Worm (Caenorhabditis elegans) whole organism, young adult: ENCODE results near the gene C46C11.3.

Experiments
- B0035.1 ChIP-seq: sonication (generic microtip); optimal IDR thresholded peaks from 2 replicates; lab custom pipeline; 2016; ENCODE audit warnings: missing genetic modification characterization, mild to moderate bottlenecking, missing compliant biosample characterization, missing genotype, missing genetic modification reagents
- B0261.1 ChIP-seq: sonication (generic microtip); optimal IDR thresholded peaks from 2 replicates; lab custom pipeline; 2016; ENCODE audit warnings: mild to moderate bottlenecking, missing genetic modification characterization, moderate library complexity, missing compliant biosample characterization
- B0336.3 ChIP-seq: fragments of 200-800 bp; sonication (Bioruptor generic); IDR thresholded peaks from 2 replicates; pipeline ENCODE4 v1.3.6; 2022; ENCODE audit warnings: missing genetic modification characterization, missing compliant biosample characterization
- C06A6.2 ChIP-seq: fragments of 200-800 bp; sonication (Bioruptor generic); conservative IDR thresholded peaks from 2 replicates; pipeline ENCODE4 v1.3.6; 2022; ENCODE audit warnings: missing genetic modification characterization, missing compliant biosample characterization
- F10E7.11 ChIP-seq: sonication (generic microtip); optimal IDR thresholded peaks from 2 replicates; lab custom pipeline; 2017; ENCODE audit warnings: mild to moderate bottlenecking, missing genetic modification characterization, moderate library complexity, missing compliant biosample characterization
- F22D6.2 ChIP-seq: sonication (generic microtip); optimal IDR thresholded peaks from 2 replicates; lab custom pipeline; 2016; ENCODE audit warnings: mild to moderate bottlenecking, missing genetic modification characterization, missing compliant biosample characterization
- F33H1.4 ChIP-seq: fragments of 200-800 bp; sonication (Bioruptor generic); IDR thresholded peaks from 2 replicates; pipeline ENCODE4 v1.3.6; 2022; ENCODE audit warnings: missing genetic modification reagents, missing genetic modification characterization, missing compliant biosample characterization
- F52B5.7 ChIP-seq: sonication (generic microtip); optimal IDR thresholded peaks from 2 replicates; lab custom pipeline; 2016; ENCODE audit warnings: mild to moderate bottlenecking, missing genetic modification characterization, missing compliant biosample characterization
- F57A8.1 ChIP-seq: fragments of 200-800 bp; sonication (Bioruptor generic); optimal IDR thresholded peaks from 2 replicates; lab custom pipeline; 2018; ENCODE audit warnings: mild to moderate bottlenecking, missing genetic modification characterization, moderate library complexity, missing compliant biosample characterization
- K12H6.12 ChIP-seq: fragments of 200-800 bp; sonication (Bioruptor generic); optimal IDR thresholded peaks from 2 replicates; lab custom pipeline; 2018; ENCODE audit warnings: mild to moderate bottlenecking, missing genetic modification characterization, missing compliant biosample characterization
- Y53G8AR.9 ChIP-seq: fragments of 200-800 bp; sonication (Bioruptor generic); conservative IDR thresholded peaks from 2 replicates; pipeline ENCODE4 v1.3.6; 2022; ENCODE audit warnings: missing genetic modification reagents, missing genetic modification characterization, missing compliant biosample characterization
- Y79H2A.3 ChIP-seq: fragments of 200-800 bp; sonication (Bioruptor generic); conservative IDR thresholded peaks from 2 replicates; pipeline ENCODE4 v1.3.6; 2022; ENCODE audit warnings: missing genetic modification reagents, missing genetic modification characterization, missing compliant biosample characterization
- Y95B8A.8 ChIP-seq: fragments of 200-800 bp; sonication (Bioruptor generic); IDR thresholded peaks from 2 replicates; pipeline ENCODE4 v1.3.6; 2022; ENCODE audit warnings: missing genetic modification reagents, missing genetic modification characterization, missing compliant biosample characterization
- akir-1 ChIP-seq: fragments of 200-800 bp; sonication (Bioruptor generic); optimal IDR thresholded peaks from 2 replicates; lab custom pipeline; 2018; ENCODE audit warnings: mild to moderate bottlenecking, missing genetic modification characterization, moderate library complexity, missing compliant biosample characterization
- atf-7 ChIP-seq: sonication (generic microtip); optimal IDR thresholded peaks from 2 replicates; lab custom pipeline; 2017; ENCODE audit warnings: mild to moderate bottlenecking, missing genetic modification characterization, missing compliant biosample characterization
- athp-1 ChIP-seq: sonication (generic microtip); optimal IDR thresholded peaks from 2 replicates; lab custom pipeline; 2017; ENCODE audit warnings: mild to moderate bottlenecking, missing genetic modification characterization, missing compliant biosample characterization
- attf-3 ChIP-seq: fragments of 200-800 bp; sonication (Bioruptor generic); conservative IDR thresholded peaks from 2 replicates; pipeline ENCODE4 v1.3.6; 2022; ENCODE audit warnings: missing genetic modification reagents, missing genetic modification characterization, missing compliant biosample characterization
- attf-5 ChIP-seq: fragments of 200-800 bp; sonication (Bioruptor generic); optimal IDR thresholded peaks from 2 replicates; lab custom pipeline; 2018; ENCODE audit warnings: mild to moderate bottlenecking, missing genetic modification characterization, missing compliant biosample characterization
- bed-2 ChIP-seq: fragments of 200-800 bp; sonication (Bioruptor generic); IDR thresholded peaks from 2 replicates; pipeline ENCODE4 v1.3.6; 2022; ENCODE audit warnings: missing genetic modification reagents, missing genetic modification characterization, missing compliant biosample characterization
- ccch-3 ChIP-seq: fragments of 200-800 bp; sonication (Bioruptor generic); optimal IDR thresholded peaks from 2 replicates; lab custom pipeline; 2018; ENCODE audit warnings: mild to moderate bottlenecking, missing genetic modification characterization, missing compliant biosample characterization
- cebp-1 ChIP-seq, 2 experiments: fragments of 200-800 bp in 1 of 2; sonication (Bioruptor generic) in 1 of 2; sonication (generic microtip) in 1 of 2; IDR thresholded peaks in 1 of 2; optimal IDR thresholded peaks in 1 of 2; 2 replicates each; pipeline versions ENCODE4 v1.3.6 to Lab custom; 2017 to 2022; ENCODE audit warnings: missing compliant biosample characterization in 2 of 2, missing genetic modification characterization in 2 of 2, mild to moderate bottlenecking in 1 of 2, missing genetic modification reagents in 1 of 2, moderate library complexity in 1 of 2
- dpff-1 ChIP-seq: sonication (generic microtip); optimal IDR thresholded peaks from 2 replicates; lab custom pipeline; 2017; ENCODE audit warnings: mild to moderate bottlenecking, missing genetic modification characterization, missing compliant biosample characterization
- egl-18 ChIP-seq: fragments of 200-800 bp; sonication (Bioruptor generic); IDR thresholded peaks from 2 replicates; pipeline ENCODE4 v1.3.6; 2022; ENCODE audit warnings: missing genetic modification reagents, missing genetic modification characterization, missing compliant biosample characterization
- egl-44 ChIP-seq: fragments of 200-800 bp; sonication (Bioruptor generic); IDR thresholded peaks from 2 replicates; pipeline ENCODE4 v1.3.6; 2022; ENCODE audit warnings: missing genetic modification reagents, missing genetic modification characterization, missing compliant biosample characterization
- egrh-3 ChIP-seq: fragments of 200-800 bp; sonication (Bioruptor generic); IDR thresholded peaks from 2 replicates; pipeline ENCODE4 v1.3.6; 2022; ENCODE audit warnings: missing genetic modification reagents, missing genetic modification characterization, missing compliant biosample characterization
- ekl-4 ChIP-seq: fragments of 200-800 bp; sonication (Bioruptor generic); IDR thresholded peaks from 2 replicates; pipeline ENCODE4 v1.3.6; 2022; ENCODE audit warnings: missing genetic modification reagents, missing genetic modification characterization, missing compliant biosample characterization
- ets-4 ChIP-seq: fragments of 200-800 bp; sonication (Bioruptor generic); optimal IDR thresholded peaks from 2 replicates; lab custom pipeline; 2018; ENCODE audit warnings: mild to moderate bottlenecking, missing genetic modification characterization, missing compliant biosample characterization
- gei-17 ChIP-seq: fragments of 200-800 bp; sonication (Bioruptor generic); optimal IDR thresholded peaks from 2 replicates; lab custom pipeline; 2018; ENCODE audit warnings: mild to moderate bottlenecking, missing genetic modification characterization, missing compliant biosample characterization
- hmg-1.2 ChIP-seq: fragments of 200-800 bp; sonication (Bioruptor generic); IDR thresholded peaks from 2 replicates; pipeline ENCODE4 v1.3.6; 2022; ENCODE audit warnings: missing genetic modification reagents, missing genetic modification characterization, missing compliant biosample characterization
- hmg-20 ChIP-seq: fragments of 200-800 bp; sonication (Bioruptor generic); IDR thresholded peaks from 2 replicates; pipeline ENCODE4 v1.3.6; 2022; ENCODE audit warnings: missing genetic modification reagents, missing genetic modification characterization, missing compliant biosample characterization
- let-607 ChIP-seq, 2 experiments: fragments of 200-800 bp in 1 of 2; sonication (Bioruptor generic) in 1 of 2; sonication (generic microtip) in 1 of 2; optimal IDR thresholded peaks; 2 replicates each; lab custom pipeline; 2016 to 2018; ENCODE audit warnings: mild to moderate bottlenecking in 2 of 2, missing compliant biosample characterization in 2 of 2, missing genetic modification characterization in 2 of 2, moderate library complexity in 2 of 2, missing genotype in 1 of 2
- lin-40 ChIP-seq: sonication (generic microtip); optimal IDR thresholded peaks from 2 replicates; lab custom pipeline; 2016; ENCODE audit warnings: missing genetic modification characterization, mild to moderate bottlenecking, missing compliant biosample characterization, missing genotype, missing genetic modification reagents
- lin-54 ChIP-seq: fragments of 200-800 bp; sonication (Bioruptor generic); optimal IDR thresholded peaks from 2 replicates; lab custom pipeline; 2018; ENCODE audit warnings: mild to moderate bottlenecking, missing genetic modification characterization, missing compliant biosample characterization
- madf-6 ChIP-seq: fragments of 200-800 bp; sonication (Bioruptor generic); IDR thresholded peaks from 2 replicates; pipeline ENCODE4 v1.3.6; 2022; ENCODE audit warnings: missing genetic modification reagents, missing genetic modification characterization, missing compliant biosample characterization
- mcd-1 ChIP-seq: fragments of 200-800 bp; sonication (Bioruptor generic); IDR thresholded peaks from 2 replicates; pipeline ENCODE4 v1.3.6; 2022; ENCODE audit warnings: missing genetic modification reagents, missing genetic modification characterization, missing compliant biosample characterization
- nfyb-1 ChIP-seq: fragments of 200-800 bp; sonication (Bioruptor generic); IDR thresholded peaks from 2 replicates; pipeline ENCODE4 v1.3.6; 2022; ENCODE audit warnings: missing genetic modification reagents, missing genetic modification characterization, missing compliant biosample characterization
- nhr-80 ChIP-seq: sonication (generic microtip); optimal IDR thresholded peaks from 2 replicates; lab custom pipeline; 2016; ENCODE audit warnings: missing genetic modification characterization, missing compliant biosample characterization
- nhr-90 ChIP-seq: sonication (generic microtip); optimal IDR thresholded peaks from 2 replicates; lab custom pipeline; 2016; ENCODE audit warnings: missing genotype, mild to moderate bottlenecking, missing genetic modification characterization, missing compliant biosample characterization
- pbrm-1 ChIP-seq: fragments of 200-800 bp; sonication (Bioruptor generic); IDR thresholded peaks from 2 replicates; pipeline ENCODE4 v1.3.6; 2022; ENCODE audit warnings: missing genetic modification reagents, missing genetic modification characterization, missing compliant biosample characterization
- sea-2 ChIP-seq: fragments of 200-800 bp; sonication (Bioruptor generic); IDR thresholded peaks from 2 replicates; pipeline ENCODE4 v1.3.6; 2022; ENCODE audit warnings: missing genetic modification characterization, missing compliant biosample characterization
- somi-1 ChIP-seq: fragments of 200-800 bp; sonication (Bioruptor generic); optimal IDR thresholded peaks from 2 replicates; lab custom pipeline; 2018; ENCODE audit warnings: mild to moderate bottlenecking, missing genetic modification characterization, missing compliant biosample characterization
- sptf-2 ChIP-seq: fragments of 200-800 bp; sonication (Bioruptor generic); optimal IDR thresholded peaks from 2 replicates; lab custom pipeline; 2018; ENCODE audit warnings: mild to moderate bottlenecking, missing genetic modification characterization, missing compliant biosample characterization
- tbp1 ChIP-seq: fragments of 200-800 bp; sonication (Bioruptor generic); optimal IDR thresholded peaks from 2 replicates; lab custom pipeline; 2018; ENCODE audit warnings: mild to moderate bottlenecking, missing genetic modification characterization, missing compliant biosample characterization
- tlf-1 ChIP-seq: fragments of 200-800 bp; sonication (Bioruptor generic); optimal IDR thresholded peaks from 2 replicates; lab custom pipeline; 2018; ENCODE audit warnings: mild to moderate bottlenecking, missing genetic modification characterization, missing compliant biosample characterization
- ztf-18 ChIP-seq: sonication (generic microtip); optimal IDR thresholded peaks from 2 replicates; lab custom pipeline; 2016; ENCODE audit warnings: missing genotype, mild to moderate bottlenecking, missing genetic modification characterization, missing compliant biosample characterization
- ztf-3 ChIP-seq: fragments of 200-800 bp; sonication (Bioruptor generic); optimal IDR thresholded peaks from 2 replicates; lab custom pipeline; 2018; ENCODE audit warnings: mild to moderate bottlenecking, missing genetic modification characterization, missing compliant biosample characterization
- ztf-6 ChIP-seq: fragments of 200-800 bp; sonication (Bioruptor generic); IDR thresholded peaks from 2 replicates; pipeline ENCODE4 v1.3.6; 2022; ENCODE audit warnings: missing genetic modification reagents, missing genetic modification characterization, missing compliant biosample characterization

Gene C46C11.3

DNA sequence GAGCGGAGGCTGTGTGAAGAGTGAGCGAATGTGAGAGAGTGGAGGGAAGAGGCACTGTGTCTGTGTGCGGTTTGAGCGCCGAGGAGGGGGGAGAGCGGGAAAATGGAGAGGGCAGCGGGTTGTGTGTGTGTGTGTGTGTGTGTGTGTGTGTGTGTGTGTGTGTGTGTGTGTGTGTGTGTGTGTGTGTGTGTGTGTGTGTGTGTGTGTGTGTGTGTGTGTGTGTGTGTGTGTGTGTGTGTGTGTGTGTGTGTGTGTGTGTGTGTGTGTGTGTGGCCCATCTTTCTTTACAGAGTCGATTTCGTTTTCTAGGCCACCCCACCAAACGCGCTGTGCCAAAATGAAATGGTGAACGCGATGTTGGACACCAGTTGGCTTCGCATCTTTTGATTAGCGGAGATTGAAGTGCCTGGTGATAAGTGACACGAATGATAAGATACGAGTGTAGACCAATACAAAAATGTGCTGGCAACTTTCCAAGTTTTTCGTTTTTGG is 15.7 kb upstream of the C46C11.3 start:
- TF ChIP-seq ztf-18: peak; percentile 70
- peak; percentile 85 for TF ChIP-seq ekl-4
- TF ChIP-seq ccch-3 (GFP tag; lab: Kevin White, UChicago): peak; percentile 17
- peak; percentile 92 for TF ChIP-seq akir-1 (GFP tag; lab: Kevin White, UChicago)
- TF ChIP-seq attf-5 (GFP tag; lab: Kevin White, UChicago): peak; percentile 93
- TF ChIP-seq sea-2 (GFP tag; lab: Robert Waterston, UW): 0 out of 2 replicates have a peak, but pooled peaks have one; percentile 30
- peak; percentile 70 for TF ChIP-seq tbp1 (GFP tag; lab: Kevin White, UChicago)
- TF ChIP-seq tlf-1 (GFP tag; lab: Kevin White, UChicago): peak; percentile 84
- TF ChIP-seq hmg-20 (GFP tag; lab: Robert Waterston, UW): peak; percentile 31; the same call in 1 of the 2 replicates
- TF ChIP-seq F33H1.4 (GFP tag; lab: Robert Waterston, UW): peak; percentile 31
- TF ChIP-seq C06A6.2 (GFP tag; lab: Robert Waterston, UW): peak; percentile 90
- peak; percentile 94 for TF ChIP-seq atf-7
- TF ChIP-seq pbrm-1 (GFP tag; lab: Robert Waterston, UW): peak; percentile 64
- peak; percentile 64 for TF ChIP-seq F57A8.1
- TF ChIP-seq somi-1 (GFP tag; lab: Kevin White, UChicago): peak; percentile 93
- peak; percentile 80 for TF ChIP-seq F10E7.11 (tag; lab: Kevin White, UChicago)
- peak; percentile 81 for TF ChIP-seq gei-17
- peak; percentile 31 for TF ChIP-seq nhr-90
- peak; percentile 69 for TF ChIP-seq lin-40 (tag; lab: Kevin White, UChicago)
- TF ChIP-seq egl-44: peak; percentile 78
- TF ChIP-seq Y95B8A.8: peak; percentile 66; the same call in 1 of the 2 replicates
- TF ChIP-seq nhr-80 (tag; lab: Kevin White, UChicago): peak; percentile 85
- TF ChIP-seq cebp-1 (GFP tag; IDR thresholded peaks at IDR 0.05; lab: Robert Waterston, UW): peak; percentile 75
- TF ChIP-seq cebp-1 (tag; optimal IDR thresholded peaks at IDR 0.05; lab: Kevin White, UChicago): peak; percentile 95
- TF ChIP-seq F52B5.7 (tag; lab: Kevin White, UChicago): peak; percentile 85
- TF ChIP-seq Y53G8AR.9 (GFP tag; lab: Robert Waterston, UW): peak; percentile 88
- 0 out of 2 replicates have a peak, but pooled peaks have one; percentile 46 for TF ChIP-seq madf-6 (GFP tag; lab: Robert Waterston, UW)
- TF ChIP-seq mcd-1 (GFP tag; lab: Robert Waterston, UW): peak; percentile 85
- peak; percentile 100 for TF ChIP-seq ztf-3 (GFP tag; lab: Kevin White, UChicago)
- peak; percentile 96 for TF ChIP-seq ets-4 (GFP tag; lab: Kevin White, UChicago)
- peak; percentile 82 for TF ChIP-seq athp-1 (tag; lab: Kevin White, UChicago)
- peak; percentile 22 for TF ChIP-seq B0035.1 (tag; lab: Kevin White, UChicago)
- peak; percentile 78 for TF ChIP-seq K12H6.12 (tag; lab: Kevin White, UChicago)
- TF ChIP-seq bed-2: 0 out of 2 replicates have a peak, but pooled peaks have one; percentile 44
- peak; percentile 61; the same call in 1 of the 2 replicates for TF ChIP-seq ztf-6 (GFP tag; lab: Robert Waterston, UW)
- 0 out of 2 replicates have a peak, but pooled peaks have one; percentile 48 for TF ChIP-seq Y79H2A.3 (GFP tag; lab: Robert Waterston, UW)
- TF ChIP-seq nfyb-1 (GFP tag; lab: Robert Waterston, UW): peak; percentile 95
- peak; percentile 88 for TF ChIP-seq hmg-1.2 (GFP tag; lab: Robert Waterston, UW)
- TF ChIP-seq egl-18 (GFP tag; lab: Robert Waterston, UW): peak; percentile 75; the same call in 1 of the 2 replicates
- TF ChIP-seq attf-3: 0 out of 2 replicates have a peak, but pooled peaks have one; percentile 41
- TF ChIP-seq B0261.1 (tag; lab: Kevin White, UChicago): peak; percentile 38
- TF ChIP-seq let-607 (tag; optimal IDR thresholded peaks at IDR 0.05; lab: Kevin White, UChicago): peak in 1 of 2 experiments; percentile 92
- TF ChIP-seq dpff-1 (tag; lab: Kevin White, UChicago): peak; percentile 65
- TF ChIP-seq sptf-2: peak; percentile 67
- TF ChIP-seq egrh-3 (GFP tag; lab: Robert Waterston, UW): peak; percentile 98
- peak; percentile 64 for TF ChIP-seq F22D6.2 (tag; lab: Kevin White, UChicago)
- peak; percentile 98 for TF ChIP-seq B0336.3 (GFP tag; lab: Robert Waterston, UW)
- peak; percentile 79 for TF ChIP-seq lin-54 (GFP tag; lab: Kevin White, UChicago)
